Worm (Caenorhabditis elegans) whole organism, mixed stage, embryonic: ENCODE measurements around the gene fbxa-15.

Source experiments
- cnd-1 ChIP-seq: fragments of 200-800 bp; sonication (Bioruptor generic); optimal IDR thresholded peaks from 2 replicates; lab custom pipeline; 2018; ENCODE audit warnings: mild to moderate bottlenecking, missing genetic modification characterization, missing compliant biosample characterization
- elt-1 ChIP-seq: sonication (generic microtip); optimal IDR thresholded peaks from 2 replicates; lab custom pipeline; 2017; ENCODE audit warnings: missing genetic modification characterization, mild to moderate bottlenecking, missing compliant biosample characterization, antibody characterized with exemption, moderate library complexity, borderline replicate concordance; ENCODE audit not compliant: insufficient read depth
- elt-3 ChIP-seq: fragments of 150-350 bp; optimal IDR thresholded peaks from 2 replicates; lab custom pipeline; 2014; ENCODE audit warnings: missing biosample characterization, missing genetic modification characterization
- hlh-1 ChIP-seq: fragments of 150-350 bp; optimal IDR thresholded peaks from 2 replicates; lab custom pipeline; 2014; ENCODE audit warnings: missing biosample characterization, missing genetic modification reagents, missing genetic modification characterization
- lin-13 ChIP-seq: fragments of 150-350 bp; optimal IDR thresholded peaks from 2 replicates; lab custom pipeline; 2014; ENCODE audit warnings: missing biosample characterization, missing genetic modification characterization
- nhr-12 ChIP-seq: fragments of 150-350 bp; optimal IDR thresholded peaks from 2 replicates; lab custom pipeline; 2014; ENCODE audit warnings: missing biosample characterization, missing genetic modification characterization
- nhr-237 ChIP-seq: fragments of 150-350 bp; optimal IDR thresholded peaks from 2 replicates; lab custom pipeline; 2014; ENCODE audit warnings: missing biosample characterization, missing genetic modification characterization
- sem-2 ChIP-seq: fragments of 200-800 bp; sonication (Bioruptor generic); optimal IDR thresholded peaks from 2 replicates; lab custom pipeline; 2018; ENCODE audit warnings: mild to moderate bottlenecking, missing genetic modification characterization, missing compliant biosample characterization
- snpc-4 ChIP-seq: fragments of 150-350 bp; optimal IDR thresholded peaks from 2 replicates; lab custom pipeline; 2014; ENCODE audit warnings: missing biosample characterization, missing genetic modification characterization
- tbx-8 ChIP-seq: fragments of 200-800 bp; sonication (Bioruptor generic); optimal IDR thresholded peaks from 2 replicates; lab custom pipeline; 2018; ENCODE audit warnings: mild to moderate bottlenecking, missing genetic modification characterization, moderate library complexity, missing compliant biosample characterization
- unc-62 ChIP-seq: fragments of 150-350 bp; optimal IDR thresholded peaks from 2 replicates; lab custom pipeline; 2014; ENCODE audit warnings: missing biosample characterization, missing genetic modification reagents, missing genetic modification characterization
- ztf-11 ChIP-seq: fragments of 150-350 bp; optimal IDR thresholded peaks from 2 replicates; lab custom pipeline; 2014; ENCODE audit warnings: missing biosample characterization, missing genetic modification characterization

DNA sequence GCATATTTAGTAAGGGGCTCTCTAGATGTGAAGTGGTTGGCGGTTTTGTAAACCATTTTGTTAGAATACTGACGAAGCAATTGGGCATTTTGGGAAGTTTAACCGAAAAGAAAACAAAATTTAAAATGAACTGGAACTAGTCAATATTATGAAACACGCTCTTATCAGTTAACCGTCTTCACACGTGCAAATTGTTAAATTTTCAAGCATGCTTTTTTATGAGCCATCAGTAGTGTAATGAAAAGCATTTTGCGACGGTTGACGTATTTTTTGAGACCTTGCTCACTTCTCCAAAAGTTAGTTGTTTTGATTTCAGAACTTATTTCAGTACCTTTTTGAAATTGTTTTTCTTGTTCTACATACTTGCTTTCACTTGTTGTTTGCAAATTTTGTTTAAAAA, 27.9 kb upstream of the fbxa-15 start, which contains the start of gene fbxa-25:
- no peak for TF ChIP-seq elt-1
- TF ChIP-seq cnd-1 (tag; lab: Kevin White, UChicago) = no peak
- TF ChIP-seq sem-2 = no peak
- TF ChIP-seq snpc-4 (tag; lab: Kevin White, UChicago) = no peak
- TF ChIP-seq elt-3 (tag; lab: Kevin White, UChicago) = no peak
- TF ChIP-seq unc-62 (GFP tag; lab: Kevin White, UChicago) = no peak
- no peak for TF ChIP-seq tbx-8
- TF ChIP-seq ztf-11 (tag; lab: Kevin White, UChicago) = no peak
- TF ChIP-seq lin-13 (tag; lab: Kevin White, UChicago) = no peak
- TF ChIP-seq nhr-237 = no peak
- TF ChIP-seq hlh-1 (tag; lab: Kevin White, UChicago) = no peak
- TF ChIP-seq nhr-12 (tag; lab: Kevin White, UChicago) = no peak
